Worm (Caenorhabditis elegans): ENCODE results near the gene vps-22.

vps-22 gene

ce11 chrIII:4962393-4962792 is at the start of gene vps-22:
vps-22 (minus strand) TSS chrIII:4962493.
- TF ChIP-seq ztf-1 (GFP tag; conservative IDR thresholded peaks at IDR 0.05) (no peak), ztf-4 (tag; optimal IDR thresholded peaks at IDR 0.05) (no peak)

- TF ChIP-seq unc-62 (GFP tag; optimal IDR thresholded peaks at IDR 0.05) (no peak), sem-4 (tag; optimal IDR thresholded peaks at IDR 0.05) (no peak), nhr-237 (tag; optimal IDR thresholded peaks at IDR 0.05) (no peak), snpc-4 (tag; optimal IDR thresholded peaks at IDR 0.05) (no peak), nhr-11 (tag; optimal IDR thresholded peaks at IDR 0.05) (no peak), fos-1 (tag; optimal IDR thresholded peaks at IDR 0.05) (no peak), mdl-1 (tag; optimal IDR thresholded peaks at IDR 0.05) (no peak), blmp-1 (tag; optimal IDR thresholded peaks at IDR 0.05; ENCODE audit: insufficient read depth) (no peak), lin-39 (tag; optimal IDR thresholded peaks at IDR 0.05) (no peak), ztf-1 (GFP tag; conservative IDR thresholded peaks at IDR 0.05) (no peak), peb-1 (tag; optimal IDR thresholded peaks at IDR 0.05) (no peak), nhr-6 (tag; optimal IDR thresholded peaks at IDR 0.05) (no peak), sma-3 (GFP tag; optimal IDR thresholded peaks at IDR 0.05) (no peak), nhr-23 (tag; optimal IDR thresholded peaks at IDR 0.05) (no peak), nhr-77 (tag; optimal IDR thresholded peaks at IDR 0.05) (no peak), unc-55 (GFP tag; optimal IDR thresholded peaks at IDR 0.05) (no peak), ZK546.5 (tag; optimal IDR thresholded peaks at IDR 0.05) (no peak), dmd-4 (tag; optimal IDR thresholded peaks at IDR 0.05) (no peak), ceh-82 (tag; optimal IDR thresholded peaks at IDR 0.05) (no peak), R02D3.7 (tag; optimal IDR thresholded peaks at IDR 0.05) (no peak)
Observed at ce11 chrIII:5010723-5011122, 48.4 kb upstream of the vps-22 start.

DNA sequence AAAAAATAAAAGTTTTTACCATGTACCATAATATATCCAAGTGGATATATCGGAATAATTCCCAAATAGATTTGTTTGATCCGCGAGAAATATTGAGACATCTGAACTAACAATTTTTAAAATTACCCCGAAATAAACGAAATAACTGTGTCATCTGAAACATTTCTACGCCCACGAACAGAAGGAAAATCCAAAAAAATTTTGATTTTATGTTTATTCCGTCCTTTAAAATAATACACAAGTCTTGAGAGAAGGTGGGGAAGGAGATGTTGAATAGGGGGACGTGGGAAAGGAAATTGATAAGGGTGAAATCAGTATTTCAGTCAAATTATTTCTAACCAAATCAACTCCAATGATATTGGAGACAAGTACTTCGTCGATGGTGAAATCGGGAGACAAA is 46.4 kb upstream of the vps-22 start, which contains the start of gene R144.11:
TSS of gene R144.11 (minus strand) at position 101 of the 400 bp plus-strand sequence.
- no peak for TF ChIP-seq elt-1 (tag; optimal IDR thresholded peaks at IDR 0.05)
- TF ChIP-seq nhr-25 (tag; optimal IDR thresholded peaks at IDR 0.05), result no peak
- no peak for TF ChIP-seq ceh-82 (tag; optimal IDR thresholded peaks at IDR 0.05)
- peak; percentile 2 for TF ChIP-seq aly-2 (tag; optimal IDR thresholded peaks at IDR 0.05)
- no peak for TF ChIP-seq nhr-21 (tag; optimal IDR thresholded peaks at IDR 0.05)
- TF ChIP-seq lin-11 (tag; optimal IDR thresholded peaks at IDR 0.05), result no peak
- no peak for TF ChIP-seq elt-3 (tag; optimal IDR thresholded peaks at IDR 0.05)
- no peak for TF ChIP-seq ztf-11 (tag; optimal IDR thresholded peaks at IDR 0.05)

DNA sequence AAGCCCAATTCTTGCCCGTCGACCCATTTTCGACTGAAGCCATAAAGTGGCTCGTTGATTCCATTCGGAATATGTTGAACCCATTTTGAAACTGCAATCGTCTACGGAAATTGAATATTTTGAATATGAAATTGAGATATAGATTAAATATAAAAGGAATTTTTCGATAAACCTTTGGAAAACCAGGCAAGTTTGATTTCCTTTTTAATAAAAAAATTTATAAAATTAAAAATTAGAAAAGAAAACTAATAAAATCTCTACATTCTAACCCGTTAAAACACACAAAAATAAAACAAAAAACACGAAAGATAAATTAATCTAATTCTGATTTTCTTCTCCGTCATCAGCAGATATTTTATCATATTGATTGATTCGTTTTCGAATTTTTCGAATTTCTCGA is 44.6 kb upstream of the vps-22 start, which contains the start of gene R144.12:
TSS of gene R144.12 (minus strand) at position 101 of the 400 bp plus-strand sequence.
- TF ChIP-seq nhr-10 (tag; optimal IDR thresholded peaks at IDR 0.05) (no peak), peb-1 (tag; optimal IDR thresholded peaks at IDR 0.05) (no peak), nhr-21 (tag; optimal IDR thresholded peaks at IDR 0.05) (no peak), nhr-77 (tag; optimal IDR thresholded peaks at IDR 0.05) (no peak), lin-39 (tag; optimal IDR thresholded peaks at IDR 0.05) (no peak), ztf-1 (GFP tag; conservative IDR thresholded peaks at IDR 0.05) (no peak), F13H6.1 (tag; optimal IDR thresholded peaks at IDR 0.05) (no peak), C34F6.9 (tag; optimal IDR thresholded peaks at IDR 0.05) (no peak)

- TF ChIP-seq lin-11 (tag; optimal IDR thresholded peaks at IDR 0.05) (no peak), ztf-1 (GFP tag; conservative IDR thresholded peaks at IDR 0.05) (no peak), aly-2 (tag; optimal IDR thresholded peaks at IDR 0.05) (no peak), F13H6.1 (tag; optimal IDR thresholded peaks at IDR 0.05) (no peak), peb-1 (tag; optimal IDR thresholded peaks at IDR 0.05) (no peak), nhr-77 (tag; optimal IDR thresholded peaks at IDR 0.05) (no peak), mbf-1 (tag; optimal IDR thresholded peaks at IDR 0.05) (no peak), lin-39 (tag; optimal IDR thresholded peaks at IDR 0.05) (no peak), gmeb-1 (tag; optimal IDR thresholded peaks at IDR 0.05) (no peak), unc-62 (GFP tag; optimal IDR thresholded peaks at IDR 0.05) (no peak), alr-1 (tag; optimal IDR thresholded peaks at IDR 0.05) (no peak), egl-27 (tag; optimal IDR thresholded peaks at IDR 0.05) (no peak), ztf-11 (tag; optimal IDR thresholded peaks at IDR 0.05) (no peak)
Observed at ce11 chrIII:5004621-5005020, 42.3 kb upstream of the vps-22 start, which contains the start of gene R144.6. R144.6 (minus strand) TSS chrIII:5004721.

Measured in whole organism, L2 larva.